Worm (Caenorhabditis elegans): ENCODE data around the gene C18A11.2.

C18A11.2 gene

DNA sequence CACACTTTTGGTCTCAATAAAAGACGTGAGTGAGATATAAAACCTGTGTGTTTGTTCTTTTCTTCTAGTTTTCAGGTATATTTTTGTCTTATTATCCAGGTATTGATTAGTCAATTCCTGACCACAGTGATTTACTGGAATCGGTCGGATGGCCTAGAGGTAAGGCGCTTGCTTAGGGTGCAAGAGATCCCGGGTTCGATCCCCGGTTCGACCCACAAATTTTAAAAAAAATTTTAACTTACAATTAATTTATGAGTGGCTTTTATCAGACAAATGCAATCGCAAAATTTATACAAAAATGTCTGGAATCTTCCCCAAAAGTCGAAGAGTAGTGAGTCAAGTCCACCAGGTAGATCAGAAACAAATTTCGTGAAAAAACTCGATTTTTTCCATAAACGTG lies 30.0 kb upstream of the C18A11.2 start:
- TF ChIP-seq Y55F3AM.14 (GFP tag; optimal IDR thresholded peaks at IDR 0.05), result no peak
- TF ChIP-seq sma-9 (GFP tag; optimal IDR thresholded peaks at IDR 0.05), result no peak
- no peak for TF ChIP-seq sma-9 (tag; optimal IDR thresholded peaks at IDR 0.05)
- TF ChIP-seq skn-1 (tag; optimal IDR thresholded peaks at IDR 0.05), result no peak
- no peak for TF ChIP-seq R02D3.7 (tag; optimal IDR thresholded peaks at IDR 0.05)
- no peak for TF ChIP-seq unc-39 (tag; optimal IDR thresholded peaks at IDR 0.05)
- TF ChIP-seq lsy-2 (tag; optimal IDR thresholded peaks at IDR 0.05), result no peak
- TF ChIP-seq nhr-237 (tag; optimal IDR thresholded peaks at IDR 0.05), result no peak
- no peak for TF ChIP-seq peb-1 (tag; optimal IDR thresholded peaks at IDR 0.05)
- TF ChIP-seq ztf-11 (tag; optimal IDR thresholded peaks at IDR 0.05), result no peak
- TF ChIP-seq nhr-23 (tag; optimal IDR thresholded peaks at IDR 0.05), result no peak
- no peak for TF ChIP-seq gmeb-1 (tag; optimal IDR thresholded peaks at IDR 0.05)
- no peak for TF ChIP-seq F13H6.1 (tag; optimal IDR thresholded peaks at IDR 0.05)
- TF ChIP-seq lin-13 (GFP tag; optimal IDR thresholded peaks at IDR 0.05), result no peak
- TF ChIP-seq ceh-82 (tag; optimal IDR thresholded peaks at IDR 0.05), result no peak

DNA sequence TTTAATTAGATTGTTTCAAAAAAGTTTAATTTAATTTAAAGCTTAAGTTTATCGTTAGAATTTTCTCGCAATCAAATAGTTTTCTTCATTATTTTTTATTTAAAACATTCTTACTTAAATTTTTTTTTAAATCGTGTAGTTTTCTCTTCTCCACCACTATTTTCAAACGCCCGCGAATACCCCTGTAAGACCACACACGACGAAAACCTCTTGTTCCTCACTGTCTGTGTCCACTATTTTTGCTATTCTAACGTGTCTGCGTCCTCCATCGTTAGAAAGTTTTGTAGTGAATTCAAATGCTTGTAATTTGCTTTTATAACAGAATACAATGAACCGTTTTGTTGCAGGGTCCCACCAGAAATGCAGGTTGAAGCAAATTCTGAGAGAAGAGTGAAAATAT lies 26.4 kb upstream of the C18A11.2 start, which contains the start of gene xol-1:
TSS of gene xol-1 (plus strand) at position 347 of the 400 bp plus-strand sequence.
- no peak for TF ChIP-seq nhr-25 (tag; optimal IDR thresholded peaks at IDR 0.05)
- no peak for TF ChIP-seq lin-11 (tag; optimal IDR thresholded peaks at IDR 0.05)
- no peak for TF ChIP-seq gmeb-1 (tag; optimal IDR thresholded peaks at IDR 0.05)
- TF ChIP-seq elt-3 (tag; optimal IDR thresholded peaks at IDR 0.05), result no peak
- TF ChIP-seq nhr-77 (tag; optimal IDR thresholded peaks at IDR 0.05), result no peak
- no peak for TF ChIP-seq unc-62 (GFP tag; optimal IDR thresholded peaks at IDR 0.05)
- no peak for TF ChIP-seq nhr-11 (tag; optimal IDR thresholded peaks at IDR 0.05)
- no peak for TF ChIP-seq ceh-16 (tag; optimal IDR thresholded peaks at IDR 0.05)

DNA sequence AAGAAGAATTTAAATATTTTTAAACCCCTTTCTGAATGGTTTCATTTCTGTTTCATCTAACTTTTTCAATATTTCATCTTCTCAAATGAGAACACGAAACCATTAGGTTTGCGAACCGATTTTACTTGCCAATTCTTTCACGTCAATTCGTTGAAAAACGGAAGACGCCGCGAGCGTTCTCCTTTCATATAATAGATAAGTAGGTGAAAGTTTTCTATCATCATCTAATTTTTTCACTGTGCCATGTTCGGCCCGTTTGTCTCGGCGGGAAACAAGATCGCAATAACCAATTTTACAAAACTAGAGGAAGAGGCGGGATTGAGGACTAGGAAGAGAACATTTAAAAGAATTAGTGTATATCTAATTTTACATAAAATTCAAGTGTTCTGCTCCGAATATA lies 22.2 kb upstream of the C18A11.2 start, which contains the start of gene C18A11.4:
TSS of gene C18A11.4 (plus strand) at position 367 of the 400 bp plus-strand sequence.
- TF ChIP-seq aly-2 (tag; optimal IDR thresholded peaks at IDR 0.05), result no peak
- TF ChIP-seq blmp-1 (tag; optimal IDR thresholded peaks at IDR 0.05; ENCODE audit: insufficient read depth), result peak; percentile 79

DNA sequence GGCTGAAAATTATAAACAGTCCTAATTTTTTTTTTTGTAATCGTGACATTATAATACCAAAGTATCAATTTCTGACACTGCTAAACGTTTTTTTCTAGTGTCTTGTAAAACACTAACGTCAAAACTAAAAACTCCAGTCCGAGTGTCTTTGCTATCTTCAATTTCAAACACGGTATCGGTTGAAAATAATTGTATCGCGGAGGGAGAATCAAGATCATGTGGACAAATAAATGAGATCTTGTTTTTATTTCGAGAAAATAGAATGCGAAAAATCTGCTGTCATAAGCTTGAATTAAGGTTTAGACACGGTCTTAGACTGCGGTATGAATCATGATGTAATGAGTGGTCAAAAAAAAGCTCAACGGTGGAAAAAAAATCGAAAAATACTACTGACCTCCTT lies 18.7 kb upstream of the C18A11.2 start:
- peak; percentile 32 for TF ChIP-seq sma-9 (GFP tag; optimal IDR thresholded peaks at IDR 0.05)
- TF ChIP-seq sma-9 (tag; optimal IDR thresholded peaks at IDR 0.05), result no peak
- no peak for TF ChIP-seq unc-39 (tag; optimal IDR thresholded peaks at IDR 0.05)
- peak; percentile 46 for TF ChIP-seq crh-2 (tag; optimal IDR thresholded peaks at IDR 0.05)
- TF ChIP-seq sma-3 (GFP tag; optimal IDR thresholded peaks at IDR 0.05), result peak; percentile 44
- TF ChIP-seq nhr-21 (tag; optimal IDR thresholded peaks at IDR 0.05), result peak; percentile 36
- no peak for TF ChIP-seq elt-1 (tag; optimal IDR thresholded peaks at IDR 0.05)

DNA sequence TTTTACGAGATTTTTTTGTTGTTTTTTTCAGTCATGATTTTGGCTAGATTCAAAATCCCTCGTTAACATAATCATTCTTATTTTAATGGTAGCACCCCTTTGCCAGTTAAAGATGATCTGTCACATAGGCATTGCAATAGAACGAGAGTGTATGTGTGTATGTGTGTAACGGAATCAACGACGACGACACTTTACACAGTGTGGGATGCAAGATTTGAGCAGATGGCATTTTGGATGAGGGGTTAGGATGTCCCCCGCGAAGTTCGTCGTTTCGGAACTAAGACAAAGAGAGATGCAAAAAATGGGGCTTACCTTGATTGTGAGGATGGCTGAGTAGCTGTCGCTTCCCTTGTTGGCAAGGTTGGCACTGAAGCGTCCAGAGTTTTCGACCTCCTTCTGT lies 15.3 kb upstream of the C18A11.2 start:
- no peak for TF ChIP-seq aly-2 (tag; optimal IDR thresholded peaks at IDR 0.05)
- TF ChIP-seq sma-9 (GFP tag; optimal IDR thresholded peaks at IDR 0.05), result no peak
- no peak for TF ChIP-seq sma-9 (tag; optimal IDR thresholded peaks at IDR 0.05)
- TF ChIP-seq nhr-21 (tag; optimal IDR thresholded peaks at IDR 0.05), result no peak
- no peak for TF ChIP-seq nhr-77 (tag; optimal IDR thresholded peaks at IDR 0.05)
- TF ChIP-seq unc-55 (GFP tag; optimal IDR thresholded peaks at IDR 0.05), result no peak
- TF ChIP-seq ZK546.5 (tag; optimal IDR thresholded peaks at IDR 0.05), result no peak
- no peak for TF ChIP-seq ztf-1 (GFP tag; conservative IDR thresholded peaks at IDR 0.05)
- TF ChIP-seq lin-39 (tag; optimal IDR thresholded peaks at IDR 0.05), result no peak
- TF ChIP-seq peb-1 (tag; optimal IDR thresholded peaks at IDR 0.05), result no peak
- no peak for TF ChIP-seq nhr-10 (tag; optimal IDR thresholded peaks at IDR 0.05)
- no peak for TF ChIP-seq nhr-23 (tag; optimal IDR thresholded peaks at IDR 0.05)
- TF ChIP-seq blmp-1 (tag; optimal IDR thresholded peaks at IDR 0.05; ENCODE audit: insufficient read depth), result no peak

ce11 chrX:8053008-8053441 lies 14.3 kb upstream of the C18A11.2 start:
- TF ChIP-seq nhr-6 (tag; optimal IDR thresholded peaks at IDR 0.05) (no peak), nhr-12 (tag; optimal IDR thresholded peaks at IDR 0.05) (no peak), sma-9 (GFP tag; optimal IDR thresholded peaks at IDR 0.05) (peak; percentile 48), sma-9 (tag; optimal IDR thresholded peaks at IDR 0.05) (no peak), ama-1 (optimal IDR thresholded peaks at IDR 0.05) (no peak), unc-39 (tag; optimal IDR thresholded peaks at IDR 0.05) (no peak), F13H6.1 (tag; optimal IDR thresholded peaks at IDR 0.05) (peak; percentile 80), ceh-16 (tag; optimal IDR thresholded peaks at IDR 0.05) (no peak), ztf-11 (tag; optimal IDR thresholded peaks at IDR 0.05) (no peak), peb-1 (tag; optimal IDR thresholded peaks at IDR 0.05) (no peak), snpc-4 (tag; optimal IDR thresholded peaks at IDR 0.05) (no peak), ZK546.5 (tag; optimal IDR thresholded peaks at IDR 0.05) (no peak), ztf-1 (GFP tag; conservative IDR thresholded peaks at IDR 0.05) (no peak), zag-1 (tag; optimal IDR thresholded peaks at IDR 0.05) (no peak), elt-3 (tag; optimal IDR thresholded peaks at IDR 0.05) (no peak), mbf-1 (tag; optimal IDR thresholded peaks at IDR 0.05) (no peak), nhr-77 (tag; optimal IDR thresholded peaks at IDR 0.05) (no peak), egl-27 (tag; optimal IDR thresholded peaks at IDR 0.05) (no peak), unc-55 (GFP tag; optimal IDR thresholded peaks at IDR 0.05) (no peak), skn-1 (tag; optimal IDR thresholded peaks at IDR 0.05) (no peak), nhr-129 (tag; optimal IDR thresholded peaks at IDR 0.05) (peak; percentile 30), sem-4 (tag; optimal IDR thresholded peaks at IDR 0.05) (no peak), nhr-237 (tag; optimal IDR thresholded peaks at IDR 0.05) (no peak), unc-62 (GFP tag; optimal IDR thresholded peaks at IDR 0.05) (no peak), ztf-4 (tag; optimal IDR thresholded peaks at IDR 0.05) (no peak)
